Fruit fly (Drosophila melanogaster) whole organism, adult: ENCODE data around the gene Mlc2.

Experiments
- CG14711 ChIP-seq: fragments of 200-800 bp; sonication (Bioruptor generic); optimal IDR thresholded peaks from 2 replicates; lab custom pipeline; 2018; ENCODE audit warnings: missing biosample characterization, mild to moderate bottlenecking, missing genetic modification characterization, moderate library complexity
- CG5204 ChIP-seq: fragments of 200-800 bp; sonication (Bioruptor generic); optimal IDR thresholded peaks from 2 replicates; lab custom pipeline; 2016; ENCODE audit warnings: missing biosample characterization, missing genetic modification characterization
- Hr96 ChIP-seq: fragments of 200-800 bp; sonication (Bioruptor generic); optimal IDR thresholded peaks from 2 replicates; lab custom pipeline; 2016; ENCODE audit warnings: missing biosample characterization, missing genetic modification characterization
- Mnt ChIP-seq: fragments of 200-800 bp; sonication (Bioruptor generic); optimal IDR thresholded peaks from 2 replicates; lab custom pipeline; 2016; ENCODE audit warnings: missing biosample characterization, mild to moderate bottlenecking, missing genetic modification characterization

- TF ChIP-seq Hr96 (GFP tag; lab: Kevin White, UChicago) (no peak), CG14711 (tag; lab: Kevin White, UChicago) (no peak), CG5204 (GFP tag; lab: Kevin White, UChicago) (no peak), Mnt (no peak)
These were observed 40.7 kb upstream of the Mlc2 start for dm6 chr3R:30215020-30215419.
